Fruit fly (Drosophila melanogaster) whole organism, wandering third instar larva: ENCODE measurements around the gene wrm2.

Source experiments
- Abd-B ChIP-seq: fragments of >200 bp; optimal IDR thresholded peaks from 2 replicates; lab custom pipeline; 2017; ENCODE audit warnings: missing biosample characterization, missing genetic modification characterization
- CG32264 ChIP-seq: fragments of 200-800 bp; sonication (Bioruptor generic); optimal IDR thresholded peaks from 2 replicates; lab custom pipeline; 2016; ENCODE audit warnings: missing biosample characterization, missing genetic modification characterization
- CG9705 ChIP-seq: fragments of 200-800 bp; sonication (Bioruptor generic); optimal IDR thresholded peaks from 2 replicates; lab custom pipeline; 2018; ENCODE audit warnings: missing biosample characterization, mild to moderate bottlenecking, missing genetic modification characterization
- CrebA ChIP-seq: fragments of 200-800 bp; sonication (Bioruptor generic); optimal IDR thresholded peaks from 2 replicates; lab custom pipeline; 2016; ENCODE audit warnings: missing biosample characterization, mild to moderate bottlenecking, missing genetic modification characterization, borderline replicate concordance
- Dfd ChIP-seq: fragments of >200 bp; optimal IDR thresholded peaks from 2 replicates; lab custom pipeline; 2017; ENCODE audit warnings: missing biosample characterization, missing genetic modification characterization
- Dif ChIP-seq: fragments of 200-275, 200-300 bp; sonication (Bioruptor generic); optimal IDR thresholded peaks from 2 replicates; lab custom pipeline; 2018; ENCODE audit warnings: missing biosample characterization, missing genetic modification characterization; ENCODE audit not compliant: partially characterized antibody
- GATAd ChIP-seq: sonication (Bioruptor generic); optimal IDR thresholded peaks from 2 replicates; lab custom pipeline; 2016; ENCODE audit warnings: missing biosample characterization, missing genetic modification characterization
- HLH106 ChIP-seq: fragments of 200-800 bp; optimal IDR thresholded peaks from 3 replicates; lab custom pipeline; 2019; ENCODE audit warnings: missing biosample characterization, mild to moderate bottlenecking, missing genetic modification characterization, moderate library complexity
- Hnf4 ChIP-seq: fragments of 200-800 bp; sonication (Bioruptor generic); optimal IDR thresholded peaks from 2 replicates; lab custom pipeline; 2016; ENCODE audit warnings: missing biosample characterization, mild to moderate bottlenecking, missing genetic modification characterization
- Hr78 ChIP-seq: fragments of >200 bp; optimal IDR thresholded peaks from 2 replicates; lab custom pipeline; 2017; ENCODE audit warnings: missing biosample characterization, missing genetic modification characterization
- Hr83 ChIP-seq: fragments of 200-300 bp; sonication (Bioruptor generic); optimal IDR thresholded peaks from 2 replicates; lab custom pipeline; 2016; ENCODE audit warnings: missing biosample characterization, mild to moderate bottlenecking, missing genetic modification characterization, moderate library complexity; ENCODE audit not compliant: poor library complexity, severe bottlenecking
- Jra ChIP-seq: sonication (Bioruptor generic); optimal IDR thresholded peaks from 2 replicates; lab custom pipeline; 2016; ENCODE audit warnings: missing biosample characterization, missing genetic modification characterization
- Mio ChIP-seq: sonication (Bioruptor generic); optimal IDR thresholded peaks from 2 replicates; lab custom pipeline; 2016; ENCODE audit warnings: missing biosample characterization, missing genetic modification characterization
- Myc ChIP-seq: fragments of >200 bp; optimal IDR thresholded peaks from 2 replicates; lab custom pipeline; 2017
- N ChIP-seq: fragments of >200 bp; optimal IDR thresholded peaks from 2 replicates; lab custom pipeline; 2018; ENCODE audit warnings: missing biosample characterization, missing external identifiers, missing genetic modification characterization
- OdsH ChIP-seq: fragments of 200-800 bp; sonication (Bioruptor generic); optimal IDR thresholded peaks from 2 replicates; lab custom pipeline; 2016; ENCODE audit warnings: missing biosample characterization, mild to moderate bottlenecking, missing genetic modification characterization
- Rel ChIP-seq, 2 experiments: fragments of 200-800 bp; sonication (Bioruptor generic) in 1 of 2; optimal IDR thresholded peaks; 2 replicates in 1 of 2; 3 replicates in 1 of 2; lab custom pipeline; 2016 to 2019; ENCODE audit warnings: mild to moderate bottlenecking in 2 of 2, missing biosample characterization in 2 of 2, missing genetic modification characterization in 2 of 2, moderate library complexity in 1 of 2
- Sp1 ChIP-seq: fragments of 200-800 bp; sonication (Bioruptor generic); optimal IDR thresholded peaks from 3 replicates; lab custom pipeline; 2019; ENCODE audit warnings: missing biosample characterization, mild to moderate bottlenecking, missing genetic modification characterization, moderate library complexity
- Vsx2 ChIP-seq: fragments of 200-300, 225-300 bp; sonication (Bioruptor generic); optimal IDR thresholded peaks from 2 replicates; lab custom pipeline; 2018; ENCODE audit warnings: missing biosample characterization, missing genetic modification characterization; ENCODE audit not compliant: partially characterized antibody
- br ChIP-seq: fragments of 200-800 bp; sonication (Bioruptor generic); optimal IDR thresholded peaks from 2 replicates; lab custom pipeline; 2016; ENCODE audit warnings: missing biosample characterization, missing genetic modification characterization
- brk ChIP-seq: fragments of 200-800 bp; sonication (Bioruptor generic); optimal IDR thresholded peaks from 2 replicates; lab custom pipeline; 2016; ENCODE audit warnings: missing biosample characterization, mild to moderate bottlenecking, missing genetic modification characterization
- dl ChIP-seq, 2 experiments: fragments of 175-275, 200-275 bp in 1 of 2; fragments of 200-275 bp in 1 of 2; sonication (Bioruptor generic); optimal IDR thresholded peaks; lab custom pipeline; 2018; ENCODE audit warnings: mild to moderate bottlenecking in 2 of 2, missing biosample characterization in 2 of 2, missing genetic modification characterization in 2 of 2, moderate library complexity in 2 of 2; ENCODE audit not compliant: partially characterized antibody in 2 of 2, insufficient read depth in 1 of 2
- dmrt93B ChIP-seq: fragments of 200-800 bp; sonication (Bioruptor generic); optimal IDR thresholded peaks from 2 replicates; lab custom pipeline; 2018; ENCODE audit warnings: missing biosample characterization, mild to moderate bottlenecking, missing genetic modification characterization
- dsf ChIP-seq: sonication (Bioruptor generic); optimal IDR thresholded peaks from 2 replicates; lab custom pipeline; 2016; ENCODE audit warnings: missing biosample characterization, missing genetic modification characterization, borderline replicate concordance
- ey ChIP-seq: fragments of 200-800 bp; sonication (Bioruptor generic); optimal IDR thresholded peaks from 2 replicates; lab custom pipeline; 2016; ENCODE audit warnings: missing biosample characterization, missing genetic modification characterization
- foxo ChIP-seq, 2 experiments: fragments of 200-800 bp; sonication (Bioruptor generic); optimal IDR thresholded peaks; 2 replicates in 1 of 2; 3 replicates in 1 of 2; lab custom pipeline; 2016 to 2017; ENCODE audit warnings: missing biosample characterization in 2 of 2, missing genetic modification characterization in 2 of 2
- fru ChIP-seq: fragments of 200-800 bp; sonication (Bioruptor generic); optimal IDR thresholded peaks from 3 replicates; lab custom pipeline; 2016; ENCODE audit warnings: missing biosample characterization, mild to moderate bottlenecking, missing genetic modification characterization
- h ChIP-seq: fragments of 200-800 bp; sonication (Bioruptor generic); optimal IDR thresholded peaks from 3 replicates; lab custom pipeline; 2016; ENCODE audit warnings: missing biosample characterization, mild to moderate bottlenecking, missing genetic modification characterization
- jim ChIP-seq: fragments of 175-275, 200-325 bp; sonication (Bioruptor generic); optimal IDR thresholded peaks from 2 replicates; lab custom pipeline; 2016; ENCODE audit warnings: missing biosample characterization, mild to moderate bottlenecking, missing genetic modification characterization
- lola ChIP-seq: fragments of >200 bp; optimal IDR thresholded peaks from 2 replicates; lab custom pipeline; 2017; ENCODE audit warnings: missing biosample characterization, missing genetic modification characterization
- pan ChIP-seq: fragments of >200 bp; optimal IDR thresholded peaks from 2 replicates; lab custom pipeline; 2017
- psq ChIP-seq: fragments of 200-800 bp; sonication (Bioruptor generic); optimal IDR thresholded peaks from 3 replicates; lab custom pipeline; 2017; ENCODE audit warnings: missing biosample characterization, mild to moderate bottlenecking, missing genetic modification characterization, moderate library complexity
- rgr ChIP-seq: fragments of 200-800 bp; sonication (Bioruptor generic); optimal IDR thresholded peaks from 3 replicates; lab custom pipeline; 2016; ENCODE audit warnings: missing biosample characterization, mild to moderate bottlenecking, missing genetic modification characterization
- sage ChIP-seq: fragments of 200-800 bp; sonication (Bioruptor generic); optimal IDR thresholded peaks from 2 replicates; lab custom pipeline; 2016; ENCODE audit warnings: missing biosample characterization, mild to moderate bottlenecking, missing genetic modification characterization
- sv ChIP-seq: fragments of 200-800 bp; sonication (Bioruptor generic); optimal IDR thresholded peaks from 3 replicates; lab custom pipeline; 2016; ENCODE audit warnings: missing biosample characterization, missing genetic modification characterization
- tai ChIP-seq: sonication (Bioruptor generic); optimal IDR thresholded peaks from 2 replicates; lab custom pipeline; 2016; ENCODE audit warnings: missing biosample characterization, missing genetic modification characterization
- usp ChIP-seq: fragments of >200 bp; optimal IDR thresholded peaks from 2 replicates; lab custom pipeline; 2017; ENCODE audit warnings: missing biosample characterization, missing genetic modification characterization
- woc ChIP-seq: sonication (Bioruptor generic); optimal IDR thresholded peaks from 2 replicates; lab custom pipeline; 2016; ENCODE audit warnings: missing biosample characterization, mild to moderate bottlenecking, missing genetic modification characterization

Gene wrm2

dm6 chr3L:7356386-7357117, 21.5 kb upstream of the wrm2 start, which contains the start of gene CTCF:
CTCF (minus strand) TSS chr3L:7356713.
- TF ChIP-seq CG9705 (GFP tag; lab: Kevin White, UChicago) (no peak), Hnf4 (GFP tag; lab: Kevin White, UChicago) (no peak), pan (lab: Kevin White, UChicago) (no peak), Dfd (GFP tag; lab: Kevin White, UChicago) (no peak), foxo (GFP tag; optimal IDR thresholded peaks at IDR 0.05; lab: Kevin White, UChicago) (peak in 1 of 2 experiments; percentile 46), CG32264 (GFP tag; lab: Kevin White, UChicago) (no peak), dmrt93B (GFP tag; lab: Kevin White, UChicago) (no peak), rgr (GFP tag; lab: Kevin White, UChicago) (peak; percentile 50), Hr83 (GFP tag; lab: Kevin White, UChicago) (no peak), sage (GFP tag; lab: Kevin White, UChicago) (no peak), OdsH (peak; percentile 37), HLH106 (tag; lab: Kevin White, UChicago) (peak; percentile 56), br (GFP tag; lab: Kevin White, UChicago) (peak; percentile 44), sv (GFP tag; lab: Kevin White, UChicago) (no peak), N (no peak), brk (GFP tag; lab: Kevin White, UChicago) (no peak), Myc (peak; percentile 80), h (GFP tag; lab: Kevin White, UChicago) (peak; percentile 56), woc (GFP tag; lab: Kevin White, UChicago) (no peak), Hr78 (GFP tag; lab: Kevin White, UChicago) (no peak), Jra (GFP tag; lab: Kevin White, UChicago) (peak; percentile 14), Rel (GFP tag; optimal IDR thresholded peaks at IDR 0.05; lab: Kevin White, UChicago) (no peak), Rel (tag; optimal IDR thresholded peaks at IDR 0.05; lab: Kevin White, UChicago) (peak; percentile 15), Sp1 (GFP tag; lab: Kevin White, UChicago) (peak; percentile 16), dl (GFP tag; optimal IDR thresholded peaks at IDR 0.05; lab: Kevin White, UChicago; ENCODE audit: insufficient read depth in 1 of 2, partially characterized antibody in 2 of 2) (no peak), Dif (no peak), lola (GFP tag; lab: Kevin White, UChicago) (no peak), Mio (GFP tag; lab: Kevin White, UChicago) (no peak), ey (GFP tag; lab: Kevin White, UChicago) (peak; percentile 30), dsf (GFP tag; lab: Kevin White, UChicago) (no peak), GATAd (no peak), Abd-B (GFP tag; lab: Kevin White, UChicago) (no peak), CrebA (no peak), jim (GFP tag; lab: Kevin White, UChicago) (no peak), fru (GFP tag; lab: Kevin White, UChicago) (no peak), tai (no peak), usp (GFP tag; lab: Kevin White, UChicago) (no peak), psq (GFP tag; lab: Kevin White, UChicago) (peak; percentile 21), Vsx2 (GFP tag; lab: Kevin White, UChicago) (no peak)

DNA sequence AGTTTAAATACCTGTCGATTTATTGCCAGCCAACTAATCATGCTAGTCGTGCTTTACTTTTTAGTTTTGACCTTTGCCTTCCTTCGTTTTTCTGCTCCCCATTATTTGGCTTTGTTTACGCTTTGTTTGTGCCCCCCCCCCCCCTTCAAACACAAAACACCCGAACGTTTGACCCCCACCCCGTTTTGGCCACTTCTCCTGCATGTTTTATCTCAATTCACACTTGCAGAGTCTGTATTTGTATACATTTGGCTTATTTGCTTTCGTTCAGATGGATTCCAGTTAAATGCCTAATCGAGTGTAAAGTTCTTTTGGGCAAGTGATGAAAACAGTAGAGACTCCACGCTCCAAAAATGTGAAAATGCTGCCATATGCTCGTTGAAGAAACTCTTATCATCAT, 14.3 kb upstream of the wrm2 start:
- TF ChIP-seq Vsx2 (GFP tag; lab: Kevin White, UChicago) (no peak), dmrt93B (GFP tag; lab: Kevin White, UChicago) (no peak), Hnf4 (GFP tag; lab: Kevin White, UChicago) (no peak), foxo (GFP tag; optimal IDR thresholded peaks at IDR 0.05; lab: Kevin White, UChicago) (no peak), HLH106 (tag; lab: Kevin White, UChicago) (no peak), Jra (GFP tag; lab: Kevin White, UChicago) (no peak), Mio (GFP tag; lab: Kevin White, UChicago) (no peak)
